Worm (Caenorhabditis elegans): ENCODE results near the gene C15H7.4.

ce11 chrIII:9663943-9664342 is 8.2 kb upstream of the C15H7.4 start:
- TF ChIP-seq hmg-4 (GFP tag; optimal IDR thresholded peaks at IDR 0.05): no peak
- TF ChIP-seq pes-1 (GFP tag; IDR thresholded peaks at IDR 0.05): no peak
- no peak for TF ChIP-seq ama-1 (optimal IDR thresholded peaks at IDR 0.05)
- no peak for TF ChIP-seq ets-7 (tag; optimal IDR thresholded peaks at IDR 0.05)
- TF ChIP-seq hnd-1 (tag; optimal IDR thresholded peaks at IDR 0.05): no peak
- TF ChIP-seq aly-1 (tag; optimal IDR thresholded peaks at IDR 0.05): no peak
- TF ChIP-seq ceh-13 (GFP tag; optimal IDR thresholded peaks at IDR 0.05): no peak
- no peak for TF ChIP-seq tbx-11 (GFP tag; IDR thresholded peaks at IDR 0.05)

Measured in whole organism, early embryonic.